Worm (Caenorhabditis elegans): ENCODE results near the gene ZK994.6.

The ZK994.6 gene

DNA sequence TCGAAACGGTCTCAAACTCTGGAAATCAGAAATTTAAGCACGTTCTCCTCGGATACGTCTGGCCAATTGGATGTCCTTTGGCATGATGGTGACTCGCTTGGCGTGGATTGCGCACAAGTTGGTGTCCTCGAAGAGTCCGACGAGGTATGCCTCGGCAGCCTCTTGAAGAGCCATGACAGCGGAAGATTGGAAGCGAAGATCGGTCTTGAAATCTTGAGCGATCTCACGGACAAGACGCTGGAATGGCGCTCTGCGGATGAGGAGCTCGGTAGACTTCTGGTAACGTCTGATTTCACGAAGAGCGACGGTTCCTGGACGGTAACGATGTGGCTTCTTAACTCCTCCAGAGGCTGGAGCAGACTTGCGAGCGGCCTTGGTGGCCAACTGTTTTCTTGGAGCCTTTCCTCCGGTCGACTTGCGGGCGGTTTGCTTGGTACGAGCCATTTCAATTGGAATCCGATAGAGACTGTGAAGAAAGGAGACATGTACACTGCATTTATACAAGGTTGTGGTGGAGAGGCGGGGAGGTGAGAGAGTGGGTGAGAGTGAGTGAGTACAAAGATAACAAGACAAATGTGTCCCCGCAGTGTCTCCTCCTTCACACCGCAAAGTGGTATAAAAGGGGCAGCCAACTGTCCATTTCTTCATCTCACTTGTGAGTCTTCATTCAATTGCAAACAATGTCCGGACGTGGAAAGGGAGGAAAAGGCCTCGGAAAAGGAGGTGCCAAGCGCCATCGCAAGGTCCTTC, 27.5 kb upstream of the ZK994.6 start, which contains the start of the genes his-6 and his-5:
TSS of gene his-6 (minus strand) at position 444 of the 750 bp plus-strand sequence.
TSS of gene his-5 (plus strand) at position 681 of the 750 bp plus-strand sequence.
- TF ChIP-seq tbx-11 (GFP tag; IDR thresholded peaks at IDR 0.05) = peak; percentile 52; the same call in 1 of the 2 replicates
- TF ChIP-seq tbx-37 (GFP tag; conservative IDR thresholded peaks at IDR 0.05) = peak; percentile 63; the same call in 1 of the 2 replicates
- TF ChIP-seq hmg-4 (GFP tag; optimal IDR thresholded peaks at IDR 0.05) = peak; percentile 42
- TF ChIP-seq sea-1 (GFP tag; conservative IDR thresholded peaks at IDR 0.05) = peak; percentile 75; the same call in 1 of the 2 replicates
- TF ChIP-seq flt-1 (GFP tag; IDR thresholded peaks at IDR 0.05) = peak; percentile 65; the same call in 1 of the 2 replicates
- peak; percentile 91 for TF ChIP-seq ama-1 (optimal IDR thresholded peaks at IDR 0.05)
- TF ChIP-seq scrt-1 (GFP tag; IDR thresholded peaks at IDR 0.05) = 0 out of 2 replicates have a peak, but pooled peaks have one; percentile 53
- peak; percentile 70 for TF ChIP-seq pes-1 (GFP tag; IDR thresholded peaks at IDR 0.05)

DNA sequence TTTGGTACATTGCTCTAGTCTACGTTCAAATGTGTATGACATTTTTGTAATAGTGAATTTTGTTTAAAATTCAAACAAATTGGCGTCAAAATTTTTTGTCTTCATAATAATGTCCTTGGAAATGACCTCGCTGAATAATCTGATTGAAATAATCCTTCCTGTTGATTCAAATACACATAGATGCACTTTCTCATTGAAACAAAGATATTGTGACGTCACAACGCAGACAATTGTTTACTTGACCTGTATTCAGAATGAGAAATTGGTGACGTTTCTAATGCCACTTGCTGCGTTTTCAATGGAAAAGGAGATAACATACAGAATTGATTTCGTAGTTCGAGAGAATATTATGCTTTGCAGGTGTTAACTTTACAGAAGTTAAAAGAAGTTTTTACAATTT, 26.7 kb upstream of the ZK994.6 start:
- TF ChIP-seq B0310.2 (tag; optimal IDR thresholded peaks at IDR 0.05) = no peak
- no peak for TF ChIP-seq pes-1 (GFP tag; IDR thresholded peaks at IDR 0.05)
- no peak for TF ChIP-seq scrt-1 (GFP tag; IDR thresholded peaks at IDR 0.05)
- no peak for TF ChIP-seq aly-1 (tag; optimal IDR thresholded peaks at IDR 0.05)
- no peak for TF ChIP-seq hmbx-1 (tag; optimal IDR thresholded peaks at IDR 0.05)
- no peak for TF ChIP-seq F13C5.2 (tag; optimal IDR thresholded peaks at IDR 0.05)
- TF ChIP-seq ceh-36 (tag; optimal IDR thresholded peaks at IDR 0.05) = no peak
- TF ChIP-seq flt-1 (GFP tag; IDR thresholded peaks at IDR 0.05) = no peak
- TF ChIP-seq ama-1 (optimal IDR thresholded peaks at IDR 0.05) = no peak

DNA sequence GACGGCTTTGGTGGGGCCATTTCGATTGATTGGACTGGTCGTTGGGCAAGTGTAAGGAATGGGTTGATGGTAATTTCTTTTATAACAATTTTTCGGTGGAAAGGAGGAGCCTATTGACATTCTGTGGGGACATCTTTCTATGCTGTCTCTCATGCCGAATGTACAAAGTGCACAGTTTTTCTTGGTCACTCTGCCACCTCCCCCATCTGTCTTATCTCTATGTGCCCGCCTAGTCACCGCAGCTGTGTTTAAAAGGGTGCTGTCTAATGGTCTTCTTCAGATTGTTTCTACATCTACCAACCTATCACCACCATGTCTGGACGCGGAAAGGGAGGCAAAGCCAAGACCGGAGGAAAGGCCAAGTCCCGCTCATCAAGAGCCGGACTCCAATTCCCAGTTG, 25.8 kb upstream of the ZK994.6 start, which contains the start of the genes his-8 and his-7:
TSS of gene his-8 (minus strand) at position 20 of the 400 bp plus-strand sequence.
TSS of gene his-7 (plus strand) at position 313 of the 400 bp plus-strand sequence.
- peak; percentile 54; the same call in 1 of the 2 replicates for TF ChIP-seq sea-1 (GFP tag; conservative IDR thresholded peaks at IDR 0.05)
- peak; percentile 14; the same call in 1 of the 2 replicates for TF ChIP-seq tbx-11 (GFP tag; IDR thresholded peaks at IDR 0.05)

DNA sequence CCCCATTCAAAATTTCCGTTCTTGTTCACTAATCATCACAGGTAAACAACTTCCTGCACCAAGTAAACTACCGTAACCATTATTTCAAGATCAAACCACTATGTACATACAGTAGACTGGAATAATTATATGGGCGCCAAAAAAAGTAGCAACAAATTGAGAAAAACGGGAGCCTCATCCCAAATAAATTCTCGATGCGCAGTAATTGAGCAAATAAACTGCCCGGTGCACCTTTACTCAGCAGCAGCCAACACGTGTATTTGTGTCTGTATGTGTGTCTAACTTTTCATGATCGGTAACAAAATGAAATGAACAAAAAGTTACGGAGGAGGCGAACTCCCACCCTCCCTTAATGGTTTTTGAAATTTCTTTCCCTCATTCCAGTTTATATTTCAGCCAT, 22.0 kb upstream of the ZK994.6 start, which contains the start of gene otpl-5:
TSS of gene otpl-5 (plus strand) at position 301 of the 400 bp plus-strand sequence.
- TF ChIP-seq F13C5.2 (tag; optimal IDR thresholded peaks at IDR 0.05) = no peak
- TF ChIP-seq tbx-37 (GFP tag; conservative IDR thresholded peaks at IDR 0.05) = no peak
- no peak for TF ChIP-seq tbx-11 (GFP tag; IDR thresholded peaks at IDR 0.05)
- TF ChIP-seq B0310.2 (tag; optimal IDR thresholded peaks at IDR 0.05) = no peak
- TF ChIP-seq sea-1 (GFP tag; conservative IDR thresholded peaks at IDR 0.05) = no peak
- TF ChIP-seq ama-1 (optimal IDR thresholded peaks at IDR 0.05) = no peak
- no peak for TF ChIP-seq ets-7 (tag; optimal IDR thresholded peaks at IDR 0.05)
- no peak for TF ChIP-seq pes-1 (GFP tag; IDR thresholded peaks at IDR 0.05)
- no peak for TF ChIP-seq hmg-4 (GFP tag; optimal IDR thresholded peaks at IDR 0.05)
- no peak for TF ChIP-seq tra-4 (tag; optimal IDR thresholded peaks at IDR 0.05)
- TF ChIP-seq scrt-1 (GFP tag; IDR thresholded peaks at IDR 0.05) = no peak
- no peak for TF ChIP-seq ceh-36 (tag; optimal IDR thresholded peaks at IDR 0.05)
- TF ChIP-seq flt-1 (GFP tag; IDR thresholded peaks at IDR 0.05) = no peak
- no peak for TF ChIP-seq hnd-1 (tag; optimal IDR thresholded peaks at IDR 0.05)
- TF ChIP-seq aly-1 (tag; optimal IDR thresholded peaks at IDR 0.05) = no peak
- no peak for TF ChIP-seq ceh-13 (GFP tag; optimal IDR thresholded peaks at IDR 0.05)

DNA sequence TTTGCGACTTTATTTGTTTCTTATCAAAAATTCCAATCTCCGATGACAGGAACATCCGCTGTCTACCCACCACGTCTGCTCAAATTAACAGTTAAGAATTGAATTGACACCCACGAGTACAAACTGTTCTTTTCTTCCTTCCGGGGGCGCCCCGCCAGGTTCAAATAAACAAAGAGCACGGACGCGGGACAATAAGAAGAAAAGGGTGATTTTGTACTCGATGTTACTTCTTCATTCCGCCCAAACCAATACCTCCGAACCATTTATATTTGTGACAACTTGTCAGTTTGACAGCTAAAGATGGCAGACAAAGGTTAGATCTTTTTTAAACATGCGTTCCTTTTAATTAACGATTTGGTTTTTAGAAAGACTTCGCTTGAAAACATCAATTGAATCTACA, 18.6 kb upstream of the ZK994.6 start, which contains the start of gene otpl-6:
TSS of gene otpl-6 (plus strand) at position 301 of the 400 bp plus-strand sequence.
- no peak for TF ChIP-seq aly-1 (tag; optimal IDR thresholded peaks at IDR 0.05)

DNA sequence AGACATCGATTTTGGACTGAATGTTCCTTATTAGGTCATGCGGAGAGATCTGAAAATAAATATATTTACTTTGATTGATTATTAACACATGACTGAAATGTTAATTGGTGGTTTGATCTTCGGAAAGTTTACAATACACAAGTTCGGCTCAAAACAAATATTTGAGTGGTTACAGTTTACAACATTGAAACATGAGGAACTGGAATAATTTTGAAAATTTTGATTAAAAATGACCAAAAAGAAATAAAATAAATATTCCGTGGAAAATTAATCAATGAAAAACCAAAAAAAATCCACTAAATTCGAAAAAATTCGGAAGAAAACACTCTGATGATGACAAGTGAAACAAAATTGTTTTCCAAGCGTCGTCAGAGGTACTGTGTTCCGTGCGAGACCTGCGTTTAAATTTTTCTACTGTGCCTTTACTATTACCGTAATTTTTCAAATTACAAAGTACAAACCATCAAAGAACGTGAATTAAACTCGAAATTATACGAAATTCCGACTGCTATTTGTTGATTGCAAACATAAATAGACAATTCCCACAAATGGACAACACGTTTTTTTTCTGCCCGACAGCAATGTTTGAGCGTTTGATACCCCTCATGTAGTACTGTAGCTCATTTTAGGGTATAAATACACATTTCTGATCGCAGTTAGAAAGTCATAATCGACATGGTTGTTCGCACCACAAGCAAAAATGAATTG, 13.8 kb upstream of the ZK994.6 start, which contains the start of the genes F45F2.11 and otpl-7:
TSS of gene F45F2.11 (minus strand) at position 51 of the 708 bp plus-strand sequence.
TSS of gene otpl-7 (plus strand) at position 658 of the 708 bp plus-strand sequence.
- TF ChIP-seq tra-4 (tag; optimal IDR thresholded peaks at IDR 0.05) = no peak
- no peak for TF ChIP-seq aly-1 (tag; optimal IDR thresholded peaks at IDR 0.05)
- no peak for TF ChIP-seq ceh-36 (tag; optimal IDR thresholded peaks at IDR 0.05)
- TF ChIP-seq scrt-1 (GFP tag; IDR thresholded peaks at IDR 0.05) = no peak
- no peak for TF ChIP-seq ama-1 (optimal IDR thresholded peaks at IDR 0.05)
- no peak for TF ChIP-seq pes-1 (GFP tag; IDR thresholded peaks at IDR 0.05)
- TF ChIP-seq B0310.2 (tag; optimal IDR thresholded peaks at IDR 0.05) = no peak
- no peak for TF ChIP-seq hmbx-1 (tag; optimal IDR thresholded peaks at IDR 0.05)
- no peak for TF ChIP-seq tbx-11 (GFP tag; IDR thresholded peaks at IDR 0.05)
- no peak for TF ChIP-seq ets-7 (tag; optimal IDR thresholded peaks at IDR 0.05)
- TF ChIP-seq ceh-13 (GFP tag; optimal IDR thresholded peaks at IDR 0.05) = no peak
- no peak for TF ChIP-seq F13C5.2 (tag; optimal IDR thresholded peaks at IDR 0.05)
- no peak for TF ChIP-seq sea-1 (GFP tag; conservative IDR thresholded peaks at IDR 0.05)
- TF ChIP-seq flt-1 (GFP tag; IDR thresholded peaks at IDR 0.05) = no peak

DNA sequence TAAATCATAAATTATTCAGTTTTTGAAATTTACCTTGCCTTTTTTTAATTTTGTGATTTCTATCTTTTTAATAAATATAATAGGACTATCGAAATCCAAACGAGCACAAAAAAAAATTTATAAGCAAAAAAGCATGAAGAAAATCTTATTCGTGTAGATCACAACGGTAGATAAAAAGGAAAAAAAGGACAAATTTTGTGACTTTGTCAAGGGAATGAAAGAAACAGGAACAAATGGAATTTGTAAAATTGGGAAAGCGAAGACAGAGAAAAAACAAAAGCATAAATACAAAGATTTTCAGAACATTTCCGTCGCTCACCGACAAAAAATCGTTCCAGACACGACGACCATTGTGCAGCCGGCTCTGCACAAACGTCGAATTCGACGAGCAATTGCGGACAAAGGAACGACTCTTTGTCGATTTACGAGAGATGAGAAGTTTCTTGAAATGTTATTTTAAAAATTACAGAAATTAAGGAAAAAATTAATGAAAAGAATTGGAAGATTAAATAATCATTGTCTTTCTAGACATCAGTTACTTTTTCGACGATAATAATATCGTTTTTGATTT, 11.7 kb upstream of the ZK994.6 start, which contains the start of gene F45F2.10:
TSS of gene F45F2.10 (minus strand) at position 51 of the 571 bp plus-strand sequence.
- TF ChIP-seq flt-1 (GFP tag; IDR thresholded peaks at IDR 0.05) (no peak), ama-1 (optimal IDR thresholded peaks at IDR 0.05) (no peak), aly-1 (tag; optimal IDR thresholded peaks at IDR 0.05) (no peak), hmbx-1 (tag; optimal IDR thresholded peaks at IDR 0.05) (no peak), pes-1 (GFP tag; IDR thresholded peaks at IDR 0.05) (no peak), B0310.2 (tag; optimal IDR thresholded peaks at IDR 0.05) (no peak), ets-7 (tag; optimal IDR thresholded peaks at IDR 0.05) (no peak), ceh-13 (GFP tag; optimal IDR thresholded peaks at IDR 0.05) (no peak), scrt-1 (GFP tag; IDR thresholded peaks at IDR 0.05) (no peak), hmg-4 (GFP tag; optimal IDR thresholded peaks at IDR 0.05) (no peak), ceh-36 (tag; optimal IDR thresholded peaks at IDR 0.05) (no peak), F13C5.2 (tag; optimal IDR thresholded peaks at IDR 0.05) (no peak)
